Worm (Caenorhabditis elegans) whole organism, L4 larva: ENCODE data around the gene acs-4.

Source experiments
- F26F4.8 ChIP-seq: fragments of 200-800 bp; sonication (Bioruptor generic); conservative IDR thresholded peaks from 2 replicates; pipeline ENCODE4 v1.3.6; 2022; ENCODE audit warnings: missing genetic modification characterization, missing compliant biosample characterization
- F37D6.2 ChIP-seq: sonication (generic microtip); optimal IDR thresholded peaks from 2 replicates; lab custom pipeline; 2016; ENCODE audit warnings: mild to moderate bottlenecking, missing genetic modification characterization, missing compliant biosample characterization
- F44E2.7 ChIP-seq: fragments of 200-800 bp; sonication (Bioruptor generic); IDR thresholded peaks from 2 replicates; pipeline ENCODE4 v2.1.2; 2022; ENCODE audit warnings: missing genetic modification characterization, missing compliant biosample characterization
- Y105C5A.15 ChIP-seq: fragments of 200-800 bp; sonication (Bioruptor generic); IDR thresholded peaks from 2 replicates; pipeline ENCODE4 v1.3.6; 2022; ENCODE audit warnings: missing genetic modification characterization, missing compliant biosample characterization
- Y48G9A.11 ChIP-seq: fragments of 200-800 bp; sonication (Bioruptor generic); IDR thresholded peaks from 2 replicates; pipeline ENCODE4 v1.3.6; 2022; ENCODE audit warnings: missing genetic modification reagents, missing genetic modification characterization, missing compliant biosample characterization
- aha-1 ChIP-seq: fragments of 150-350 bp; peaks from one replicate; lab custom pipeline; 2014; ENCODE audit warnings: missing biosample characterization, missing genetic modification characterization
- ama-1 ChIP-seq: fragments of 150-350 bp; optimal IDR thresholded peaks from 2 replicates; lab custom pipeline; 2014; ENCODE audit warnings: inconsistent platforms, mixed read lengths
- attf-4 ChIP-seq: sonication (generic microtip); optimal IDR thresholded peaks from 3 replicates; lab custom pipeline; 2017; ENCODE audit warnings: missing biosample characterization, missing genetic modification characterization
- ceh-20 ChIP-seq: fragments of 200-800 bp; sonication (Bioruptor generic); IDR thresholded peaks from 2 replicates; pipeline ENCODE4 v1.3.6; 2022; ENCODE audit warnings: missing genetic modification reagents, missing genetic modification characterization, missing compliant biosample characterization
- ces-1 ChIP-seq: fragments of 150-350 bp; sonication (generic microtip); optimal IDR thresholded peaks from 4 replicates; lab custom pipeline; 2014; ENCODE audit warnings: missing biosample characterization, missing genetic modification reagents, missing genetic modification characterization
- ctbp-1 ChIP-seq: fragments of 200-800 bp; sonication (Bioruptor generic); IDR thresholded peaks from 2 replicates; pipeline ENCODE4 v1.3.6; 2022; ENCODE audit warnings: missing genetic modification reagents, missing genetic modification characterization, missing compliant biosample characterization
- daf-12 ChIP-seq: fragments of 150-350 bp; optimal IDR thresholded peaks from 2 replicates; lab custom pipeline; 2014; ENCODE audit warnings: missing biosample characterization, missing genetic modification reagents, missing genetic modification characterization
- daf-8 ChIP-seq: fragments of 200-800 bp; sonication (Bioruptor generic); IDR thresholded peaks from 2 replicates; pipeline ENCODE4 v1.3.6; 2022; ENCODE audit warnings: missing genetic modification characterization, missing compliant biosample characterization
- dmd-6 ChIP-seq: fragments of 200-800 bp; sonication (Bioruptor generic); IDR thresholded peaks from 2 replicates; pipeline ENCODE4 v1.3.6; 2022; ENCODE audit warnings: missing genetic modification reagents, missing genetic modification characterization, missing compliant biosample characterization
- dpl-1 ChIP-seq: fragments of 150-350 bp; optimal IDR thresholded peaks from 2 replicates; lab custom pipeline; 2014; ENCODE audit warnings: missing biosample characterization, missing genetic modification reagents, missing genetic modification characterization
- duxl-1 ChIP-seq: sonication (generic microtip); optimal IDR thresholded peaks from 2 replicates; lab custom pipeline; 2016; ENCODE audit warnings: mild to moderate bottlenecking, missing genetic modification characterization, moderate library complexity, missing compliant biosample characterization; ENCODE audit not compliant: poor library complexity
- egl-43 ChIP-seq: fragments of 200-800 bp; sonication (Bioruptor generic); IDR thresholded peaks from 2 replicates; pipeline ENCODE4 v1.3.6; 2022; ENCODE audit warnings: missing genetic modification reagents, missing genetic modification characterization, missing compliant biosample characterization
- fkh-10 ChIP-seq: fragments of 150-350 bp; optimal IDR thresholded peaks from 2 replicates; lab custom pipeline; 2014; ENCODE audit warnings: missing biosample characterization, missing genetic modification reagents, missing genetic modification characterization
- hif-1 ChIP-seq, 2 experiments: sonication (generic microtip); optimal IDR thresholded peaks; 2 replicates each; lab custom pipeline; 2016 to 2017; ENCODE audit warnings: missing compliant biosample characterization in 2 of 2, missing genetic modification characterization in 2 of 2, missing genetic modification reagents in 2 of 2, missing genotype in 2 of 2, mild to moderate bottlenecking in 1 of 2
- lim-7 ChIP-seq: fragments of 200-800 bp; sonication (Bioruptor generic); IDR thresholded peaks from 2 replicates; pipeline ENCODE4 v1.3.6; 2022; ENCODE audit warnings: missing genetic modification characterization, missing compliant biosample characterization
- lin-15B ChIP-seq: fragments of 150-350 bp; sonication (generic microtip); optimal IDR thresholded peaks from 3 replicates; lab custom pipeline; 2014; ENCODE audit warnings: missing biosample characterization, missing genetic modification characterization
- lin-38 ChIP-seq: fragments of 200-800 bp; sonication (Bioruptor generic); IDR thresholded peaks from 2 replicates; pipeline ENCODE4 v1.3.6; 2022; ENCODE audit warnings: missing genetic modification reagents, missing genetic modification characterization, missing compliant biosample characterization
- lin-39 ChIP-seq: fragments of 150-350 bp; optimal IDR thresholded peaks from 2 replicates; lab custom pipeline; 2014; ENCODE audit warnings: missing biosample characterization, missing genetic modification reagents, missing genetic modification characterization
- lsy-2 ChIP-seq, 2 experiments: fragments of 150-350 bp in 1 of 2; sonication (generic microtip) in 1 of 2; optimal IDR thresholded peaks; 2 replicates each; lab custom pipeline; 2014 to 2017; ENCODE audit warnings: missing biosample characterization in 2 of 2, missing genetic modification characterization in 2 of 2
- madf-5 ChIP-seq, 2 experiments: fragments of 200-800 bp; sonication (Bioruptor generic); IDR thresholded peaks; 2 replicates each; pipeline ENCODE4 v1.3.6; 2022; ENCODE audit warnings: missing compliant biosample characterization in 2 of 2, missing genetic modification characterization in 2 of 2
- madf-9 ChIP-seq: fragments of 200-800 bp; sonication (Bioruptor generic); conservative IDR thresholded peaks from 2 replicates; pipeline ENCODE4 v1.3.6; 2022; ENCODE audit warnings: missing genetic modification reagents, missing genetic modification characterization, missing compliant biosample characterization
- mdt-29 ChIP-seq: fragments of 200-800 bp; sonication (Bioruptor generic); IDR thresholded peaks from 2 replicates; pipeline ENCODE4 v1.3.6; 2022; ENCODE audit warnings: missing genetic modification reagents, missing genetic modification characterization, missing compliant biosample characterization
- mes-2 ChIP-seq: sonication (generic microtip); optimal IDR thresholded peaks from 2 replicates; lab custom pipeline; 2016; ENCODE audit warnings: missing genotype, mild to moderate bottlenecking, missing genetic modification characterization, missing compliant biosample characterization; ENCODE audit not compliant: poor library complexity, severe bottlenecking
- mxl-2 ChIP-seq: fragments of 200-800 bp; sonication (Bioruptor generic); conservative IDR thresholded peaks from 2 replicates; pipeline ENCODE4 v1.3.6; 2022; ENCODE audit warnings: missing genetic modification reagents, missing genetic modification characterization, missing compliant biosample characterization
- nhr-10 ChIP-seq: fragments of 150-350 bp; optimal IDR thresholded peaks from 2 replicates; lab custom pipeline; 2014; ENCODE audit warnings: missing biosample characterization, missing genetic modification characterization
- nhr-28 ChIP-seq: fragments of 150-350 bp; optimal IDR thresholded peaks from 2 replicates; lab custom pipeline; 2014; ENCODE audit warnings: missing biosample characterization, missing genetic modification characterization
- nhr-42 ChIP-seq: fragments of 200-800 bp; sonication (Bioruptor generic); IDR thresholded peaks from 2 replicates; pipeline ENCODE4 v1.3.6; 2022; ENCODE audit warnings: missing genetic modification characterization, missing compliant biosample characterization
- nhr-48 ChIP-seq: sonication (generic microtip); optimal IDR thresholded peaks from 2 replicates; lab custom pipeline; 2016; ENCODE audit warnings: mild to moderate bottlenecking, missing genetic modification characterization, missing compliant biosample characterization
- nhr-77 ChIP-seq: fragments of 150-350 bp; optimal IDR thresholded peaks from 2 replicates; lab custom pipeline; 2014; ENCODE audit warnings: missing biosample characterization, missing genetic modification characterization
- pha-4 ChIP-seq, 2 experiments: fragments of 150-350 bp in 1 of 2; fragments of 200-800 bp in 1 of 2; sonication (Bioruptor generic) in 1 of 2; IDR thresholded peaks in 1 of 2; optimal IDR thresholded peaks in 1 of 2; 2 replicates each; pipeline versions ENCODE4 v1.3.6 to Lab custom; 2014 to 2022; ENCODE audit warnings: missing genetic modification characterization in 2 of 2, missing genetic modification reagents in 2 of 2, missing biosample characterization in 1 of 2, missing compliant biosample characterization in 1 of 2
- saeg-2 ChIP-seq: fragments of 200-800 bp; sonication (Bioruptor generic); IDR thresholded peaks from 2 replicates; pipeline ENCODE4 v1.3.6; 2022; ENCODE audit warnings: missing genetic modification reagents, missing genetic modification characterization, missing compliant biosample characterization
- snpc-1.2 ChIP-seq: fragments of 200-800 bp; sonication (Bioruptor generic); IDR thresholded peaks from 2 replicates; pipeline ENCODE4 v1.3.6; 2022; ENCODE audit warnings: missing genetic modification reagents, missing genetic modification characterization, missing compliant biosample characterization
- spr-1 ChIP-seq: sonication (generic microtip); optimal IDR thresholded peaks from 2 replicates; lab custom pipeline; 2016; ENCODE audit warnings: mild to moderate bottlenecking, missing genetic modification characterization, missing compliant biosample characterization
- spr-3 ChIP-seq: fragments of 200-800 bp; sonication (Bioruptor generic); optimal IDR thresholded peaks from 2 replicates; lab custom pipeline; 2018; ENCODE audit warnings: mild to moderate bottlenecking, missing genetic modification characterization, missing compliant biosample characterization
- unc-62 ChIP-seq, 3 experiments: fragments of 150-350 bp in 1 of 3; sonication (generic microtip); optimal IDR thresholded peaks in 2 of 3; peaks in 1 of 3; 1 replicate in 1 of 3; 2 replicates in 2 of 3; lab custom pipeline; 2014 to 2017; ENCODE audit warnings: missing biosample characterization in 3 of 3, missing genetic modification characterization in 3 of 3, missing genetic modification reagents in 3 of 3, missing genotype in 1 of 3
- vab-7 ChIP-seq: fragments of 200-800 bp; sonication (Bioruptor generic); IDR thresholded peaks from 2 replicates; pipeline ENCODE4 v1.3.6; 2022; ENCODE audit warnings: missing genetic modification reagents, missing genetic modification characterization, missing compliant biosample characterization
- zfp-2 ChIP-seq: sonication (generic microtip); optimal IDR thresholded peaks from 2 replicates; lab custom pipeline; 2016; ENCODE audit warnings: mild to moderate bottlenecking, missing genetic modification characterization, missing compliant biosample characterization
- zfp-3 ChIP-seq: fragments of 200-800 bp; sonication (Bioruptor generic); conservative IDR thresholded peaks from 2 replicates; pipeline ENCODE4 v1.3.6; 2022; ENCODE audit warnings: missing genetic modification reagents, missing genetic modification characterization, missing compliant biosample characterization
- ztf-7 ChIP-seq: fragments of 150-350 bp; optimal IDR thresholded peaks from 2 replicates; lab custom pipeline; 2014; ENCODE audit warnings: missing biosample characterization, missing genetic modification characterization

Gene acs-4

ce11 chrIII:7179538-7180301 is 12.1 kb downstream of the acs-4 start, which contains the start of the genes rps-14 and rpl-36 (continued):
- peak; percentile 12 for TF ChIP-seq ces-1
- peak; percentile 63; the same call in 1 of the 2 replicates for TF ChIP-seq ceh-20 (GFP tag; lab: Robert Waterston, UW)
- peak; percentile 49 for TF ChIP-seq fkh-10 (GFP tag; lab: Kevin White, UChicago)
- TF ChIP-seq F44E2.7 (GFP tag; lab: Robert Waterston, UW): no peak
- no peak for TF ChIP-seq mxl-2 (GFP tag; lab: Robert Waterston, UW)
- peak; percentile 92 for TF ChIP-seq mes-2 (tag; lab: Kevin White, UChicago)
- no peak for TF ChIP-seq saeg-2
- TF ChIP-seq attf-4: no peak
- TF ChIP-seq nhr-42 (GFP tag; lab: Robert Waterston, UW): peak; percentile 53; the same call in 1 of the 2 replicates
- TF ChIP-seq daf-8 (GFP tag; lab: Robert Waterston, UW): no peak
- no peak for TF ChIP-seq Y48G9A.11
- peak; percentile 34 for TF ChIP-seq lin-15B (tag; lab: Kevin White, UChicago)
- no peak for TF ChIP-seq F26F4.8 (GFP tag; lab: Robert Waterston, UW)
- no peak for TF ChIP-seq mdt-29 (GFP tag; lab: Robert Waterston, UW)
- TF ChIP-seq lim-7: no peak
- peak; percentile 16 for TF ChIP-seq spr-3 (GFP tag; lab: Kevin White, UChicago)
- no peak for TF ChIP-seq vab-7 (GFP tag; lab: Robert Waterston, UW)
- TF ChIP-seq daf-12 (tag; lab: Kevin White, UChicago): no peak
- TF ChIP-seq nhr-77 (tag; lab: Kevin White, UChicago): peak; percentile 94
- peak; percentile 98 for TF ChIP-seq aha-1 (tag; lab: Kevin White, UChicago)
- TF ChIP-seq F37D6.2 (tag; lab: Kevin White, UChicago): peak; percentile 57
- peak; percentile 76 for TF ChIP-seq duxl-1 (tag; lab: Kevin White, UChicago)
- TF ChIP-seq ztf-7 (tag; lab: Kevin White, UChicago): peak; percentile 75
- TF ChIP-seq nhr-48: peak; percentile 35
- TF ChIP-seq zfp-3 (GFP tag; lab: Robert Waterston, UW): peak; percentile 84
- peak; percentile 65 for TF ChIP-seq spr-1 (tag; lab: Kevin White, UChicago)

ce11 chrIII:7180613-7181012 is 13.0 kb downstream of the acs-4 start, which contains the start of gene ndab-2:
Gene ndab-2 (plus strand): TSS chrIII:7180752.
- peak; percentile 56; the same call in 1 of the 2 replicates for TF ChIP-seq snpc-1.2 (GFP tag; lab: Robert Waterston, UW)
- TF ChIP-seq unc-62 (GFP tag; optimal IDR thresholded peaks at IDR 0.05 in 1 of 2; lab: Kevin White, UChicago): peak in 1 of 2 experiments; percentile 17
- TF ChIP-seq unc-62 (tag; optimal IDR thresholded peaks at IDR 0.05; lab: Kevin White, UChicago): no peak
- peak; percentile 67; the same call in 1 of the 2 replicates for TF ChIP-seq egl-43 (GFP tag; lab: Robert Waterston, UW)
- peak; percentile 51; the same call in 1 of the 2 replicates for TF ChIP-seq Y48G9A.11
- TF ChIP-seq lin-39 (tag; lab: Kevin White, UChicago): no peak
- TF ChIP-seq nhr-42 (GFP tag; lab: Robert Waterston, UW): no peak
- peak in 1 of 2 experiments; percentile 14 for TF ChIP-seq lsy-2 (tag; optimal IDR thresholded peaks at IDR 0.05; lab: Kevin White, UChicago)
- no peak for TF ChIP-seq hif-1 (tag; optimal IDR thresholded peaks at IDR 0.05; lab: Kevin White, UChicago)
- TF ChIP-seq dmd-6 (GFP tag; lab: Robert Waterston, UW): no peak
- TF ChIP-seq ama-1 (lab: Kevin White, UChicago): peak; percentile 82
- peak; percentile 34 for TF ChIP-seq mes-2 (tag; lab: Kevin White, UChicago)
- no peak for TF ChIP-seq spr-3 (GFP tag; lab: Kevin White, UChicago)
- peak; percentile 53 for TF ChIP-seq lin-38
- no peak for TF ChIP-seq madf-9 (GFP tag; lab: Robert Waterston, UW)
- peak; percentile 69; the same call in 1 of the 2 replicates for TF ChIP-seq Y105C5A.15
- no peak for TF ChIP-seq nhr-28 (tag; lab: Kevin White, UChicago)
- TF ChIP-seq ctbp-1: 0 out of 2 replicates have a peak, but pooled peaks have one; percentile 39
- TF ChIP-seq ztf-7 (tag; lab: Kevin White, UChicago): no peak
- TF ChIP-seq dpl-1 (GFP tag; lab: Kevin White, UChicago): no peak
- peak; percentile 52 for TF ChIP-seq pha-4 (GFP tag; IDR thresholded peaks at IDR 0.05; lab: Robert Waterston, UW)
- TF ChIP-seq pha-4 (tag; optimal IDR thresholded peaks at IDR 0.05; lab: Kevin White, UChicago): no peak
- 0 out of 4 replicates have a peak, but pooled peaks have one; percentile 23 to 55 for TF ChIP-seq madf-5 (GFP tag; IDR thresholded peaks at IDR 0.05; lab: Robert Waterston, UW)
- TF ChIP-seq zfp-2 (tag; lab: Kevin White, UChicago): no peak
- TF ChIP-seq nhr-10 (tag; lab: Kevin White, UChicago): no peak
